Worm (Caenorhabditis elegans): ENCODE results near the gene C06H5.11.

C06H5.11 gene

ce11 chrV:17857901-17858300 is 36.0 kb downstream of the C06H5.11 start (continued):
- TF ChIP-seq madf-3 (GFP tag; IDR thresholded peaks at IDR 0.05) (no peak), nhr-179 (tag; optimal IDR thresholded peaks at IDR 0.05) (no peak), mxl-1 (tag; optimal IDR thresholded peaks at IDR 0.05) (no peak), atf-7 (tag; optimal IDR thresholded peaks at IDR 0.05) (peak; percentile 71), zim-3 (tag; optimal IDR thresholded peaks at IDR 0.05) (no peak), hrde-1 (tag; optimal IDR thresholded peaks at IDR 0.05; ENCODE audit: borderline replicate concordance) (no peak), F52B5.7 (tag; optimal IDR thresholded peaks at IDR 0.05) (peak; percentile 14), pha-4 (tag; optimal IDR thresholded peaks at IDR 0.05) (no peak), C06A6.2 (GFP tag; conservative IDR thresholded peaks at IDR 0.05) (no peak; the same call in 1 of the 2 replicates), tlf-1 (GFP tag; optimal IDR thresholded peaks at IDR 0.05) (no peak), cebp-2 (GFP tag; IDR thresholded peaks at IDR 0.05) (no peak), lir-1 (GFP tag; conservative IDR thresholded peaks at IDR 0.05) (peak; percentile 44; the same call in 1 of the 2 replicates), B0261.1 (tag; optimal IDR thresholded peaks at IDR 0.05) (no peak), D2030.7 (GFP tag; IDR thresholded peaks at IDR 0.05) (no peak), efl-1 (GFP tag; optimal IDR thresholded peaks at IDR 0.05) (no peak), hsf-1 (GFP tag; IDR thresholded peaks at IDR 0.05) (peak; percentile 84), ceh-27 (GFP tag; optimal IDR thresholded peaks at IDR 0.05) (peak; percentile 76), madf-6 (GFP tag; IDR thresholded peaks at IDR 0.05) (no peak; the same call in 1 of the 2 replicates), hlh-26 (GFP tag; conservative IDR thresholded peaks at IDR 0.05) (no peak), F23B12.7 (tag; optimal IDR thresholded peaks at IDR 0.05; ENCODE audit: insufficient read depth) (no peak), F57C9.4 (tag; optimal IDR thresholded peaks at IDR 0.05) (no peak), egl-44 (GFP tag; IDR thresholded peaks at IDR 0.05) (0 out of 2 replicates have a peak, but pooled peaks have one; percentile 49), ceh-40 (GFP tag; IDR thresholded peaks at IDR 0.05) (no peak), zfh-2 (GFP tag; conservative IDR thresholded peaks at IDR 0.05) (peak; percentile 93), tbp1 (GFP tag; optimal IDR thresholded peaks at IDR 0.05) (peak; percentile 56), egrh-3 (GFP tag; IDR thresholded peaks at IDR 0.05) (peak; percentile 33), pbrm-1 (GFP tag; IDR thresholded peaks at IDR 0.05) (peak; percentile 78), ceh-79 (tag; optimal IDR thresholded peaks at IDR 0.05) (no peak), lin-40 (tag; optimal IDR thresholded peaks at IDR 0.05) (peak; percentile 86), snpc-3.4 (tag; optimal IDR thresholded peaks at IDR 0.05) (no peak), Y95B8A.8 (GFP tag; IDR thresholded peaks at IDR 0.05) (no peak), ztf-6 (GFP tag; IDR thresholded peaks at IDR 0.05) (no peak), F55B11.4 (tag; optimal IDR thresholded peaks at IDR 0.05; ENCODE audit: borderline replicate concordance, insufficient read depth) (no peak), ama-1 (optimal IDR thresholded peaks at IDR 0.05) (no peak), ama-1 (GFP tag; optimal IDR thresholded peaks at IDR 0.05) (no peak), nhr-90 (tag; optimal IDR thresholded peaks at IDR 0.05) (no peak), nfya-2 (GFP tag; IDR thresholded peaks at IDR 0.05) (no peak), rec-8 (tag; optimal IDR thresholded peaks at IDR 0.05) (no peak), cebp-1 (GFP tag; IDR thresholded peaks at IDR 0.05) (no peak), cebp-1 (tag; optimal IDR thresholded peaks at IDR 0.05) (peak; percentile 83), ccch-3 (GFP tag; optimal IDR thresholded peaks at IDR 0.05) (no peak), T07F8.4 (tag; optimal IDR thresholded peaks at IDR 0.05) (no peak), snpc-1.3 (tag; optimal IDR thresholded peaks at IDR 0.05; ENCODE audit: insufficient read depth) (no peak), F22D6.2 (tag; optimal IDR thresholded peaks at IDR 0.05) (no peak), nfyb-1 (GFP tag; IDR thresholded peaks at IDR 0.05) (peak; percentile 93), B0336.3 (GFP tag; IDR thresholded peaks at IDR 0.05) (peak; percentile 80), nhr-27 (tag; optimal IDR thresholded peaks at IDR 0.05) (no peak), ztf-3 (GFP tag; optimal IDR thresholded peaks at IDR 0.05) (no peak), madf-8 (GFP tag; conservative IDR thresholded peaks at IDR 0.05) (no peak)

Measured in whole organism, young adult.